Worm (Caenorhabditis elegans) whole organism, L4 larva: ENCODE measurements around the gene T22F3.7.
"Not testable (repeated sequence)": the region's sequence is repeated elsewhere in the genome, so short reads cannot be mapped to it uniquely, and the experiment has no call there.

Experiments used
- arid-1 ChIP-seq: fragments of 200-800 bp; sonication (Bioruptor generic); conservative IDR thresholded peaks from 2 replicates; pipeline ENCODE4 v1.3.6; 2022; ENCODE audit warnings: missing genetic modification reagents, missing genetic modification characterization, missing compliant biosample characterization
- lin-13 ChIP-seq: fragments of 150-350 bp; optimal IDR thresholded peaks from 2 replicates; lab custom pipeline; 2014; ENCODE audit warnings: missing biosample characterization, missing genetic modification reagents, missing genetic modification characterization
- lin-15B ChIP-seq: fragments of 150-350 bp; sonication (generic microtip); optimal IDR thresholded peaks from 3 replicates; lab custom pipeline; 2014; ENCODE audit warnings: missing biosample characterization, missing genetic modification characterization
- nhr-237 ChIP-seq: sonication (generic microtip); optimal IDR thresholded peaks from 2 replicates; lab custom pipeline; 2017; ENCODE audit warnings: missing biosample characterization, missing genetic modification characterization
- snpc-4 ChIP-seq: fragments of 150-350 bp; optimal IDR thresholded peaks from 2 replicates; lab custom pipeline; 2014; ENCODE audit warnings: missing biosample characterization, missing genetic modification characterization

ce11 chrV:3597052-3597451, 3.4 kb downstream of the T22F3.7 start, which contains the start of gene srh-212:
- TF ChIP-seq nhr-237 (tag; lab: Kevin White, UChicago); lin-13 (GFP tag; lab: Kevin White, UChicago); arid-1 (GFP tag; lab: Robert Waterston, UW); snpc-4 (tag; lab: Kevin White, UChicago); lin-15B (tag; lab: Kevin White, UChicago): not testable (repeated sequence)
